Fruit fly (Drosophila melanogaster) whole organism, wandering third instar larva: ENCODE results near the gene CRAT.

Experiments used
- Abd-B ChIP-seq: fragments of >200 bp; optimal IDR thresholded peaks from 2 replicates; lab custom pipeline; 2017; ENCODE audit warnings: missing biosample characterization, missing genetic modification characterization
- Hr83 ChIP-seq: fragments of 200-300 bp; sonication (Bioruptor generic); optimal IDR thresholded peaks from 2 replicates; lab custom pipeline; 2016; ENCODE audit warnings: missing biosample characterization, mild to moderate bottlenecking, missing genetic modification characterization, moderate library complexity; ENCODE audit not compliant: poor library complexity, severe bottlenecking
- Myc ChIP-seq: fragments of >200 bp; optimal IDR thresholded peaks from 2 replicates; lab custom pipeline; 2017
- br ChIP-seq: fragments of 200-800 bp; sonication (Bioruptor generic); optimal IDR thresholded peaks from 2 replicates; lab custom pipeline; 2016; ENCODE audit warnings: missing biosample characterization, missing genetic modification characterization
- fru ChIP-seq: fragments of 200-800 bp; sonication (Bioruptor generic); optimal IDR thresholded peaks from 3 replicates; lab custom pipeline; 2016; ENCODE audit warnings: missing biosample characterization, mild to moderate bottlenecking, missing genetic modification characterization
- h ChIP-seq: fragments of 200-800 bp; sonication (Bioruptor generic); optimal IDR thresholded peaks from 3 replicates; lab custom pipeline; 2016; ENCODE audit warnings: missing biosample characterization, mild to moderate bottlenecking, missing genetic modification characterization
- psq ChIP-seq: fragments of 200-800 bp; sonication (Bioruptor generic); optimal IDR thresholded peaks from 3 replicates; lab custom pipeline; 2017; ENCODE audit warnings: missing biosample characterization, mild to moderate bottlenecking, missing genetic modification characterization, moderate library complexity
- sage ChIP-seq: fragments of 200-800 bp; sonication (Bioruptor generic); optimal IDR thresholded peaks from 2 replicates; lab custom pipeline; 2016; ENCODE audit warnings: missing biosample characterization, mild to moderate bottlenecking, missing genetic modification characterization
- tai ChIP-seq: sonication (Bioruptor generic); optimal IDR thresholded peaks from 2 replicates; lab custom pipeline; 2016; ENCODE audit warnings: missing biosample characterization, missing genetic modification characterization
- usp ChIP-seq: fragments of >200 bp; optimal IDR thresholded peaks from 2 replicates; lab custom pipeline; 2017; ENCODE audit warnings: missing biosample characterization, missing genetic modification characterization

DNA sequence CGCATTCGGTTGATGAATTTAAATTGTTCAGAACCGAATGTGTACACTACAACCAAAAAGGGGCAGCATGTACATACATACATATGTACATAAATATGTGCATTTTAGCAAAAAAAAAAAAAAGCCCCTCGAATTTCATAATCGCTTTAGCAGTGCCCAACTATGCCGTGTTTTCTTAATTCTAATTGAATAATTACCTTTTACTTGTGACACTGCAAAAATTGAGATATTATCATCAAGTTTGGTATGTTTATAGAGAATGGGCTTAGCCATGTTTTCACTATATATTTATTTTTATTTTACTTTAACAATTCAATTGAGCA lies 25.6 kb upstream of the CRAT start:
- TF ChIP-seq sage (GFP tag; lab: Kevin White, UChicago) (no peak), usp (GFP tag; lab: Kevin White, UChicago) (no peak), h (GFP tag; lab: Kevin White, UChicago) (no peak), Abd-B (no peak), Hr83 (GFP tag; lab: Kevin White, UChicago) (no peak), tai (no peak), Myc (lab: Kevin White, UChicago) (no peak), br (GFP tag; lab: Kevin White, UChicago) (no peak), psq (no peak), fru (GFP tag; lab: Kevin White, UChicago) (peak; percentile 42)
